Worm (Caenorhabditis elegans): Measurements from ENCODE around the gene str-181.

DNA sequence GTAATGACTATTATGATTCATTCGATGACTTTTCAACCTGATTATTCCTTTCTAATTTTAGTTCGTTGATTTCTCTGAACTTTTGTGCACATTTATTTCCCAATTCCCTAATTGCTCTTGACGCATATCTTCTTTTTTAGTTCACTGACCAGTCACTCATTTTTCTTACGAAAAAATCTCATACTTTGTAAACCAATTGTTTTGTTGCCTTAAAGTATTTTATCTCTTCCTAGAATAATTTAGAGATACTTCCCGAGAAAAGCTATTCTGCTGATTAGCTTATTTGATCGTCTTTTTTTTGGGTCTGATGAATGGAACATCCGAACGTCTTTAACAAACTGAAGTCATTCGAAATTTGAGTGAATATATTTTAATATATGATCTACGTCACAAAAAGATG is 39.2 kb downstream of the str-181 start:
- no peak for TF ChIP-seq tbx-8 (GFP tag; optimal IDR thresholded peaks at IDR 0.05)
- no peak for TF ChIP-seq hlh-1 (tag; optimal IDR thresholded peaks at IDR 0.05)
- TF ChIP-seq bed-3 (GFP tag; optimal IDR thresholded peaks at IDR 0.05), result no peak
- no peak for TF ChIP-seq mep-1 (tag; optimal IDR thresholded peaks at IDR 0.05)
- TF ChIP-seq unc-62 (GFP tag; optimal IDR thresholded peaks at IDR 0.05), result no peak
- no peak for TF ChIP-seq nhr-12 (tag; optimal IDR thresholded peaks at IDR 0.05)
- TF ChIP-seq pha-4 (tag; optimal IDR thresholded peaks at IDR 0.05), result no peak
